Worm (Caenorhabditis elegans) whole organism, mixed stage, embryonic: ENCODE measurements around the gene rabn-5.
A peak's percentile ranks its signal among the peaks of the same experiment; 100 is the strongest.

Experiments used
- M03D4.4 ChIP-seq: sonication (generic microtip); optimal IDR thresholded peaks from 2 replicates; lab custom pipeline; 2017; ENCODE audit warnings: mild to moderate bottlenecking, missing genetic modification characterization, missing compliant biosample characterization
- bed-3 ChIP-seq: fragments of 200-800 bp; sonication (Bioruptor generic); optimal IDR thresholded peaks from 3 replicates; lab custom pipeline; 2018; ENCODE audit warnings: mild to moderate bottlenecking, missing genetic modification characterization, moderate library complexity, missing compliant biosample characterization
- ceh-39 ChIP-seq: fragments of 150-350 bp; optimal IDR thresholded peaks from 2 replicates; lab custom pipeline; 2014; ENCODE audit warnings: missing biosample characterization, missing genetic modification characterization
- ceh-43 ChIP-seq: fragments of 200-800 bp; sonication (Bioruptor generic); optimal IDR thresholded peaks from 2 replicates; lab custom pipeline; 2018; ENCODE audit warnings: mild to moderate bottlenecking, missing genetic modification characterization, moderate library complexity, missing compliant biosample characterization
- ceh-83 ChIP-seq: fragments of 200-800 bp; sonication (Bioruptor generic); optimal IDR thresholded peaks from 2 replicates; lab custom pipeline; 2018; ENCODE audit warnings: mild to moderate bottlenecking, missing genetic modification characterization, missing compliant biosample characterization
- ces-1 ChIP-seq: fragments of 150-350 bp; optimal IDR thresholded peaks from 2 replicates; lab custom pipeline; 2014; ENCODE audit warnings: missing biosample characterization, missing genetic modification reagents, missing genetic modification characterization
- cnd-1 ChIP-seq: fragments of 200-800 bp; sonication (Bioruptor generic); optimal IDR thresholded peaks from 2 replicates; lab custom pipeline; 2018; ENCODE audit warnings: mild to moderate bottlenecking, missing genetic modification characterization, missing compliant biosample characterization
- drap-1 ChIP-seq: fragments of 200-800 bp; sonication (Bioruptor generic); optimal IDR thresholded peaks from 3 replicates; lab custom pipeline; 2018; ENCODE audit warnings: mild to moderate bottlenecking, missing genetic modification characterization, missing compliant biosample characterization
- elt-1 ChIP-seq: sonication (generic microtip); optimal IDR thresholded peaks from 2 replicates; lab custom pipeline; 2017; ENCODE audit warnings: missing genetic modification characterization, mild to moderate bottlenecking, missing compliant biosample characterization, antibody characterized with exemption, moderate library complexity, borderline replicate concordance; ENCODE audit not compliant: insufficient read depth
- elt-3 ChIP-seq: fragments of 150-350 bp; optimal IDR thresholded peaks from 2 replicates; lab custom pipeline; 2014; ENCODE audit warnings: missing biosample characterization, missing genetic modification characterization
- flh-1 ChIP-seq: fragments of 200-800 bp; sonication (Bioruptor generic); optimal IDR thresholded peaks from 2 replicates; lab custom pipeline; 2018; ENCODE audit warnings: mild to moderate bottlenecking, missing genetic modification characterization, moderate library complexity, missing compliant biosample characterization
- ham-2 ChIP-seq: fragments of 200-800 bp; sonication (Bioruptor generic); optimal IDR thresholded peaks from 2 replicates; lab custom pipeline; 2018; ENCODE audit warnings: mild to moderate bottlenecking, missing genetic modification characterization, missing compliant biosample characterization
- hlh-1 ChIP-seq: fragments of 150-350 bp; optimal IDR thresholded peaks from 2 replicates; lab custom pipeline; 2014; ENCODE audit warnings: missing biosample characterization, missing genetic modification reagents, missing genetic modification characterization
- lin-13 ChIP-seq: fragments of 150-350 bp; optimal IDR thresholded peaks from 2 replicates; lab custom pipeline; 2014; ENCODE audit warnings: missing biosample characterization, missing genetic modification characterization
- lin-32 ChIP-seq: fragments of 200-800 bp; sonication (Bioruptor generic); optimal IDR thresholded peaks from 2 replicates; lab custom pipeline; 2018; ENCODE audit warnings: mild to moderate bottlenecking, missing genetic modification characterization, missing compliant biosample characterization
- lsy-2 ChIP-seq: fragments of 150-350 bp; optimal IDR thresholded peaks from 2 replicates; lab custom pipeline; 2014; ENCODE audit warnings: missing biosample characterization, missing genetic modification characterization
- mab-5 ChIP-seq: fragments of 150-350 bp; optimal IDR thresholded peaks from 2 replicates; lab custom pipeline; 2014; ENCODE audit warnings: missing biosample characterization, missing genetic modification characterization
- mep-1 ChIP-seq: fragments of 150-350 bp; optimal IDR thresholded peaks from 2 replicates; lab custom pipeline; 2017; ENCODE audit warnings: missing biosample characterization, missing genetic modification reagents, missing genetic modification characterization, inconsistent platforms
- mls-2 ChIP-seq: sonication (generic microtip); optimal IDR thresholded peaks from 2 replicates; lab custom pipeline; 2016; ENCODE audit warnings: mild to moderate bottlenecking, missing genetic modification characterization, moderate library complexity, missing compliant biosample characterization
- nhr-12 ChIP-seq: fragments of 150-350 bp; optimal IDR thresholded peaks from 2 replicates; lab custom pipeline; 2014; ENCODE audit warnings: missing biosample characterization, missing genetic modification characterization
- nhr-2 ChIP-seq: fragments of 150-350 bp; optimal IDR thresholded peaks from 2 replicates; lab custom pipeline; 2014; ENCODE audit warnings: missing biosample characterization, missing genetic modification characterization
- nhr-28 ChIP-seq: fragments of 150-350 bp; optimal IDR thresholded peaks from 2 replicates; lab custom pipeline; 2014; ENCODE audit warnings: missing biosample characterization, missing genetic modification characterization
- nhr-76 ChIP-seq: sonication (generic microtip); optimal IDR thresholded peaks from 2 replicates; lab custom pipeline; 2017; ENCODE audit warnings: missing biosample characterization, missing genetic modification characterization
- pha-4 ChIP-seq: fragments of 150-350 bp; optimal IDR thresholded peaks from 2 replicates; lab custom pipeline; 2018; ENCODE audit warnings: missing biosample characterization, missing genetic modification reagents, missing genetic modification characterization
- sem-2 ChIP-seq: fragments of 200-800 bp; sonication (Bioruptor generic); optimal IDR thresholded peaks from 2 replicates; lab custom pipeline; 2018; ENCODE audit warnings: mild to moderate bottlenecking, missing genetic modification characterization, missing compliant biosample characterization
- snpc-4 ChIP-seq: fragments of 150-350 bp; optimal IDR thresholded peaks from 2 replicates; lab custom pipeline; 2014; ENCODE audit warnings: missing biosample characterization, missing genetic modification characterization
- sptf-1 ChIP-seq: sonication (generic microtip); optimal IDR thresholded peaks from 2 replicates; lab custom pipeline; 2017; ENCODE audit warnings: mild to moderate bottlenecking, missing genetic modification characterization, moderate library complexity, missing compliant biosample characterization
- tbx-8 ChIP-seq: fragments of 200-800 bp; sonication (Bioruptor generic); optimal IDR thresholded peaks from 2 replicates; lab custom pipeline; 2018; ENCODE audit warnings: mild to moderate bottlenecking, missing genetic modification characterization, moderate library complexity, missing compliant biosample characterization
- unc-120 ChIP-seq: sonication (generic microtip); optimal IDR thresholded peaks from 2 replicates; lab custom pipeline; 2017; ENCODE audit warnings: missing genetic modification characterization, missing compliant biosample characterization; ENCODE audit not compliant: poor library complexity, severe bottlenecking
- unc-39 ChIP-seq: fragments of 150-350 bp; optimal IDR thresholded peaks from 2 replicates; lab custom pipeline; 2014; ENCODE audit warnings: missing biosample characterization, missing genetic modification characterization
- unc-62 ChIP-seq: fragments of 150-350 bp; optimal IDR thresholded peaks from 2 replicates; lab custom pipeline; 2014; ENCODE audit warnings: missing biosample characterization, missing genetic modification reagents, missing genetic modification characterization
- zip-8 ChIP-seq: fragments of 150-350 bp; optimal IDR thresholded peaks from 2 replicates; lab custom pipeline; 2014; ENCODE audit warnings: missing biosample characterization, missing genetic modification characterization
- ztf-11 ChIP-seq: fragments of 150-350 bp; optimal IDR thresholded peaks from 2 replicates; lab custom pipeline; 2014; ENCODE audit warnings: missing biosample characterization, missing genetic modification characterization

Gene rabn-5

ce11 chrIII:5902558-5902957 lies 38.2 kb downstream of the rabn-5 start:
- no peak for TF ChIP-seq flh-1
- TF ChIP-seq ces-1 (GFP tag; lab: Kevin White, UChicago): peak; percentile 82

- no peak for TF ChIP-seq lin-32
- TF ChIP-seq ham-2: no peak
- TF ChIP-seq cnd-1 (tag; lab: Kevin White, UChicago): peak; percentile 7
- TF ChIP-seq unc-120 (tag; lab: Kevin White, UChicago): no peak
- no peak for TF ChIP-seq nhr-2 (tag; lab: Kevin White, UChicago)
- TF ChIP-seq ces-1 (GFP tag; lab: Kevin White, UChicago): no peak
- no peak for TF ChIP-seq tbx-8 (GFP tag; lab: Kevin White, UChicago)
- TF ChIP-seq elt-3 (tag; lab: Kevin White, UChicago): no peak
- no peak for TF ChIP-seq M03D4.4
- no peak for TF ChIP-seq snpc-4 (tag; lab: Kevin White, UChicago)
- no peak for TF ChIP-seq mab-5 (tag; lab: Kevin White, UChicago)
- peak; percentile 67 for TF ChIP-seq ceh-39 (tag; lab: Kevin White, UChicago)
- TF ChIP-seq ceh-43 (GFP tag; lab: Kevin White, UChicago): peak; percentile 50
- no peak for TF ChIP-seq lsy-2
- no peak for TF ChIP-seq mls-2
- no peak for TF ChIP-seq elt-1 (tag; lab: Kevin White, UChicago)
- no peak for TF ChIP-seq ztf-11
- peak; percentile 70 for TF ChIP-seq hlh-1 (tag; lab: Kevin White, UChicago)
- TF ChIP-seq mep-1 (tag; lab: Kevin White, UChicago): peak; percentile 2
- no peak for TF ChIP-seq zip-8
- TF ChIP-seq bed-3 (GFP tag; lab: Kevin White, UChicago): no peak
- peak; percentile 29 for TF ChIP-seq pha-4
- TF ChIP-seq unc-62 (GFP tag; lab: Kevin White, UChicago): no peak
- no peak for TF ChIP-seq unc-39
- no peak for TF ChIP-seq nhr-12 (tag; lab: Kevin White, UChicago)
- TF ChIP-seq lin-13 (tag; lab: Kevin White, UChicago): peak; percentile 27
- no peak for TF ChIP-seq ceh-83
- TF ChIP-seq flh-1: no peak
These were observed 41.7 kb downstream of the rabn-5 start, which contains the start of gene dpff-1 for ce11 chrIII:5906059-5906458. TSS of gene dpff-1 (minus strand) at chrIII:5906346.

ce11 chrIII:5906749-5907148 lies 42.4 kb downstream of the rabn-5 start, which contains the start of gene erd-2.2:
TSS of gene erd-2.2 (plus strand) at chrIII:5907049.
- TF ChIP-seq nhr-28 (tag; lab: Kevin White, UChicago): no peak
- TF ChIP-seq pha-4: no peak
- TF ChIP-seq flh-1: no peak
- TF ChIP-seq snpc-4 (tag; lab: Kevin White, UChicago): no peak
- no peak for TF ChIP-seq nhr-76 (tag; lab: Kevin White, UChicago)
- TF ChIP-seq ceh-83: no peak
- no peak for TF ChIP-seq elt-3 (tag; lab: Kevin White, UChicago)
- no peak for TF ChIP-seq unc-39
- TF ChIP-seq mep-1 (tag; lab: Kevin White, UChicago): no peak
- no peak for TF ChIP-seq zip-8
- no peak for TF ChIP-seq sem-2 (GFP tag; lab: Kevin White, UChicago)
- no peak for TF ChIP-seq lin-13 (tag; lab: Kevin White, UChicago)
- TF ChIP-seq drap-1 (GFP tag; lab: Kevin White, UChicago): no peak
- TF ChIP-seq ham-2: no peak
- TF ChIP-seq mls-2: no peak
- no peak for TF ChIP-seq bed-3 (GFP tag; lab: Kevin White, UChicago)
- no peak for TF ChIP-seq sptf-1 (tag; lab: Kevin White, UChicago)
- TF ChIP-seq ceh-39 (tag; lab: Kevin White, UChicago): no peak
- TF ChIP-seq nhr-12 (tag; lab: Kevin White, UChicago): no peak

- TF ChIP-seq ceh-39 (tag; lab: Kevin White, UChicago): no peak
- TF ChIP-seq nhr-28 (tag; lab: Kevin White, UChicago): no peak
- TF ChIP-seq ceh-83: no peak
- no peak for TF ChIP-seq ces-1 (GFP tag; lab: Kevin White, UChicago)
- no peak for TF ChIP-seq flh-1
- no peak for TF ChIP-seq elt-1 (tag; lab: Kevin White, UChicago)
- TF ChIP-seq nhr-2 (tag; lab: Kevin White, UChicago): no peak
- TF ChIP-seq unc-62 (GFP tag; lab: Kevin White, UChicago): no peak
- no peak for TF ChIP-seq mep-1 (tag; lab: Kevin White, UChicago)
- TF ChIP-seq zip-8: no peak
- no peak for TF ChIP-seq lsy-2
- TF ChIP-seq elt-3 (tag; lab: Kevin White, UChicago): no peak
- TF ChIP-seq drap-1 (GFP tag; lab: Kevin White, UChicago): no peak
- TF ChIP-seq sem-2 (GFP tag; lab: Kevin White, UChicago): no peak
- no peak for TF ChIP-seq hlh-1 (tag; lab: Kevin White, UChicago)
- no peak for TF ChIP-seq unc-39
- no peak for TF ChIP-seq tbx-8 (GFP tag; lab: Kevin White, UChicago)
These were observed 44.1 kb downstream of the rabn-5 start, which contains the start of gene C28H8.3 for ce11 chrIII:5908408-5908807. TSS of gene C28H8.3 (plus strand) at chrIII:5908700.
